Fruit fly (Drosophila melanogaster): ENCODE results near the gene CG46459.

- TF ChIP-seq CG34367 (tag; optimal IDR thresholded peaks at IDR 0.05) (no peak), CG4496 (GFP tag; IDR thresholded peaks at IDR 0.05) (no peak), CG32121 (GFP tag; IDR thresholded peaks at IDR 0.05) (no peak), Ets98B (GFP tag; IDR thresholded peaks at IDR 0.05) (no peak), CG15710 (tag; optimal IDR thresholded peaks at IDR 0.05) (no peak), CG9948 (tag; optimal IDR thresholded peaks at IDR 0.05) (no peak), D1 (tag; optimal IDR thresholded peaks at IDR 0.05) (no peak), Pif1A (GFP tag; optimal IDR thresholded peaks at IDR 0.05) (no peak)
Measured at dm6 chr3R:10687312-10687711, 9.1 kb upstream of the CG46459 start.

All from whole organism, pupa.